Worm (Caenorhabditis elegans) whole organism, L3 larva: ENCODE measurements around the gene srxa-8.

Experiments
- ceh-9 ChIP-seq: sonication (generic microtip); optimal IDR thresholded peaks from 2 replicates; lab custom pipeline; 2018; ENCODE audit warnings: missing biosample characterization, missing genetic modification characterization
- eor-1 ChIP-seq, 2 experiments: fragments of 150-350 bp; optimal IDR thresholded peaks; 2 replicates each; lab custom pipeline; 2014 to 2018; ENCODE audit warnings: missing biosample characterization in 2 of 2, missing genetic modification characterization in 2 of 2
- nhr-11 ChIP-seq: fragments of 150-350 bp; optimal IDR thresholded peaks from 2 replicates; lab custom pipeline; 2014; ENCODE audit warnings: missing biosample characterization, missing genetic modification characterization
- nhr-28 ChIP-seq: fragments of 150-350 bp; optimal IDR thresholded peaks from 2 replicates; lab custom pipeline; 2014; ENCODE audit warnings: missing biosample characterization, missing genetic modification characterization
- nhr-76 ChIP-seq: fragments of 150-350 bp; sonication (generic microtip); optimal IDR thresholded peaks from 5 replicates; lab custom pipeline; 2014; ENCODE audit warnings: missing biosample characterization, missing genetic modification characterization
- nhr-77 ChIP-seq: fragments of 150-350 bp; optimal IDR thresholded peaks from 2 replicates; lab custom pipeline; 2014; ENCODE audit warnings: missing biosample characterization, missing genetic modification characterization
- pha-4 ChIP-seq: fragments of 150-350 bp; optimal IDR thresholded peaks from 2 replicates; lab custom pipeline; 2014; ENCODE audit warnings: missing biosample characterization, missing genetic modification reagents, missing genetic modification characterization
- pqm-1 ChIP-seq: fragments of 150-350 bp; optimal IDR thresholded peaks from 2 replicates; lab custom pipeline; 2017; ENCODE audit warnings: missing biosample characterization, missing genetic modification characterization, inconsistent platforms
- snpc-4 ChIP-seq: fragments of 150-350 bp; optimal IDR thresholded peaks from 2 replicates; lab custom pipeline; 2014; ENCODE audit warnings: missing biosample characterization, missing genetic modification characterization
- unc-39 ChIP-seq: sonication (generic microtip); optimal IDR thresholded peaks from 4 replicates; lab custom pipeline; 2017; ENCODE audit warnings: missing biosample characterization, missing genetic modification characterization
- unc-62 ChIP-seq: fragments of 150-350 bp; sonication (generic microtip); optimal IDR thresholded peaks from 4 replicates; lab custom pipeline; 2014; ENCODE audit warnings: missing biosample characterization, missing genetic modification reagents, missing genetic modification characterization
- zag-1 ChIP-seq: fragments of 150-350 bp; optimal IDR thresholded peaks from 2 replicates; lab custom pipeline; 2014; ENCODE audit warnings: missing biosample characterization, missing genetic modification characterization

DNA sequence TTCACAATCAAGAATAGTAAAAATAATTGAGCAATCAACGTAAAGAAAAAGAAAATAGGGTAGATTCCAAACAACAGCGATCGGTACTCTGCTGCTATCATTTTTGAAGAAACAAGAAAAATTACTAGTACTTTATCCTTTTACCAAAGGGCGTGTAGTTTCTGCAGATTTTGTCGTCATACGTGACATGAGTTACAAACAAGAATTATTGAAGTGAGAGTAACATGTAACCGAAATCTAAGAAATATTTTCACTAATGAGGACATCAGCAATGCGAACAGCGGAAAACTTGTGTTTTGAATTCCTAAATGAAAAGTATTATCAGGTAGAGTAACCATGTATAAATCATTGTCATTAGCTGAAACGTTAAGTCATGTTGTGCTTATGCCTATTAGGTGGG, 14.0 kb downstream of the srxa-8 start, which contains the start of gene srd-36:
- no peak for TF ChIP-seq unc-39
- TF ChIP-seq nhr-11 (tag; lab: Kevin White, UChicago): no peak
- no peak for TF ChIP-seq nhr-76 (tag; lab: Kevin White, UChicago)
- TF ChIP-seq unc-62 (GFP tag; lab: Kevin White, UChicago): no peak
- TF ChIP-seq nhr-28 (tag; lab: Kevin White, UChicago): no peak
- TF ChIP-seq eor-1 (tag; optimal IDR thresholded peaks at IDR 0.05; lab: Kevin White, UChicago): no peak
- no peak for TF ChIP-seq pha-4 (tag; lab: Kevin White, UChicago)
- no peak for TF ChIP-seq snpc-4 (tag; lab: Kevin White, UChicago)
- no peak for TF ChIP-seq ceh-9 (tag; lab: Kevin White, UChicago)
- TF ChIP-seq nhr-77 (tag; lab: Kevin White, UChicago): no peak
- no peak for TF ChIP-seq zag-1 (tag; lab: Kevin White, UChicago)
- no peak for TF ChIP-seq pqm-1
